Fruit fly (Drosophila melanogaster) whole organism, adult: Measurements from ENCODE around the gene CG12093.

Experiments used
- CG11617 ChIP-seq: fragments of 200-800 bp; sonication (Bioruptor generic); optimal IDR thresholded peaks from 2 replicates; lab custom pipeline; 2017; ENCODE audit warnings: mild to moderate bottlenecking, missing biosample characterization, missing genetic modification reagents, missing genetic modification characterization
- CG12768 ChIP-seq: fragments of 200-800 bp; sonication (Bioruptor generic); optimal IDR thresholded peaks from 2 replicates; lab custom pipeline; 2017; ENCODE audit warnings: missing biosample characterization, missing genetic modification characterization, mild to moderate bottlenecking, moderate library complexity, missing genetic modification reagents
- CG14711 ChIP-seq: fragments of 200-800 bp; sonication (Bioruptor generic); optimal IDR thresholded peaks from 2 replicates; lab custom pipeline; 2018; ENCODE audit warnings: missing biosample characterization, mild to moderate bottlenecking, missing genetic modification characterization, moderate library complexity
- CG1620 ChIP-seq: fragments of 200-800 bp; sonication (Bioruptor generic); optimal IDR thresholded peaks from 2 replicates; lab custom pipeline; 2016; ENCODE audit warnings: missing biosample characterization, missing genetic modification characterization
- CG33017 ChIP-seq: fragments of 200-800 bp; sonication (Bioruptor generic); optimal IDR thresholded peaks from 2 replicates; lab custom pipeline; 2018; ENCODE audit warnings: missing biosample characterization, mild to moderate bottlenecking, missing genetic modification characterization, moderate library complexity
- CG5204 ChIP-seq: fragments of 200-800 bp; sonication (Bioruptor generic); optimal IDR thresholded peaks from 2 replicates; lab custom pipeline; 2016; ENCODE audit warnings: missing biosample characterization, missing genetic modification characterization
- CG7045 ChIP-seq: fragments of 200-800 bp; sonication (Bioruptor generic); optimal IDR thresholded peaks from 2 replicates; lab custom pipeline; 2017; ENCODE audit warnings: missing biosample characterization, mild to moderate bottlenecking, missing genetic modification characterization
- CG7101 ChIP-seq: fragments of 200-800 bp; sonication (Bioruptor generic); optimal IDR thresholded peaks from 2 replicates; lab custom pipeline; 2018; ENCODE audit warnings: missing biosample characterization, mild to moderate bottlenecking, missing genetic modification characterization, moderate library complexity
- Clk ChIP-seq: fragments of 200-800 bp; sonication (Bioruptor generic); optimal IDR thresholded peaks from 2 replicates; lab custom pipeline; 2017; ENCODE audit warnings: missing biosample characterization, missing genetic modification characterization
- Crg-1 ChIP-seq: fragments of 200-800 bp; sonication (Bioruptor generic); optimal IDR thresholded peaks from 2 replicates; lab custom pipeline; 2016; ENCODE audit warnings: missing biosample characterization, missing genetic modification characterization
- Hr96 ChIP-seq: fragments of 200-800 bp; sonication (Bioruptor generic); optimal IDR thresholded peaks from 2 replicates; lab custom pipeline; 2016; ENCODE audit warnings: missing biosample characterization, missing genetic modification characterization
- Mnt ChIP-seq: fragments of 200-800 bp; sonication (Bioruptor generic); optimal IDR thresholded peaks from 2 replicates; lab custom pipeline; 2016; ENCODE audit warnings: missing biosample characterization, mild to moderate bottlenecking, missing genetic modification characterization
- bab1 ChIP-seq: fragments of 200-800 bp; sonication (Bioruptor generic); optimal IDR thresholded peaks from 3 replicates; lab custom pipeline; 2019; ENCODE audit warnings: missing biosample characterization, mild to moderate bottlenecking, missing genetic modification characterization, moderate library complexity
- cic ChIP-seq: fragments of 200-800 bp; sonication (Bioruptor generic); optimal IDR thresholded peaks from 2 replicates; lab custom pipeline; 2017; ENCODE audit warnings: missing biosample characterization, mild to moderate bottlenecking, missing genetic modification characterization, moderate library complexity
- cnc ChIP-seq, 2 experiments: fragments of >200 bp; optimal IDR thresholded peaks; 2 replicates each; lab custom pipeline; 2017
- kay ChIP-seq: fragments of 200-800 bp; sonication (Bioruptor generic); peaks from one replicate; lab custom pipeline; 2016; ENCODE audit warnings: missing biosample characterization, missing genetic modification characterization, borderline replicate concordance
- ovo ChIP-seq: fragments of 200-800 bp; sonication (Bioruptor generic); optimal IDR thresholded peaks from 2 replicates; lab custom pipeline; 2016; ENCODE audit warnings: missing biosample characterization, missing genetic modification characterization
- pad ChIP-seq: fragments of 200-800 bp; sonication (Bioruptor generic); optimal IDR thresholded peaks from 3 replicates; lab custom pipeline; 2017; ENCODE audit warnings: missing biosample characterization, missing genetic modification characterization, mild to moderate bottlenecking, moderate library complexity, missing genetic modification reagents
- tj ChIP-seq: fragments of 200-800 bp; sonication (Bioruptor generic); optimal IDR thresholded peaks from 3 replicates; lab custom pipeline; 2017; ENCODE audit warnings: missing biosample characterization, mild to moderate bottlenecking, missing genetic modification characterization, moderate library complexity
- toe ChIP-seq: fragments of 200-800 bp; sonication (Bioruptor generic); optimal IDR thresholded peaks from 2 replicates; lab custom pipeline; 2016; ENCODE audit warnings: missing biosample characterization, missing genetic modification characterization

CG12093 gene

DNA sequence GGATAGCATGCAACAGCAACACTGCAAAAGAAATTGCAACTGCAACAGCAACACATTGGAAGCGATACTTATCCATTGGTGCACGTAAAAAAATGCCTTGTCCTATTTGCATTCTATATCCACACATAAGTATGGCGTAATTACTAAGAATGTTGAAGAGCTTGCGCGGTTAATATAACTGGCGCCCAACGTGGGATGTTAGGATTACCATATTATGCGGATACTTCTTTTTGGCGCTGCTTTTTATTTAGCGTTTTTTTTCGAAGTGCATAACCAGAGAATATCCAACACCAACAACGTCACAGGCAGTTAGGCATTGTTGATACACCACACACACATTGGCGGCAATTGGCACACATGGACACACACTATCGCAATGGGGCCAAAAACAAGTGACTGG lies 28.3 kb upstream of the CG12093 start:
- TF ChIP-seq CG11617 (GFP tag; lab: Kevin White, UChicago) (no peak), CG7101 (tag; lab: Kevin White, UChicago) (no peak), CG1620 (GFP tag; lab: Kevin White, UChicago) (no peak), toe (GFP tag; lab: Kevin White, UChicago) (no peak), Crg-1 (GFP tag; lab: Kevin White, UChicago) (no peak), cic (no peak), ovo (GFP tag; lab: Kevin White, UChicago) (no peak), Mnt (no peak), CG33017 (no peak), cnc (optimal IDR thresholded peaks at IDR 0.05; lab: Kevin White, UChicago) (no peak), tj (no peak), pad (GFP tag; lab: Kevin White, UChicago) (no peak)

DNA sequence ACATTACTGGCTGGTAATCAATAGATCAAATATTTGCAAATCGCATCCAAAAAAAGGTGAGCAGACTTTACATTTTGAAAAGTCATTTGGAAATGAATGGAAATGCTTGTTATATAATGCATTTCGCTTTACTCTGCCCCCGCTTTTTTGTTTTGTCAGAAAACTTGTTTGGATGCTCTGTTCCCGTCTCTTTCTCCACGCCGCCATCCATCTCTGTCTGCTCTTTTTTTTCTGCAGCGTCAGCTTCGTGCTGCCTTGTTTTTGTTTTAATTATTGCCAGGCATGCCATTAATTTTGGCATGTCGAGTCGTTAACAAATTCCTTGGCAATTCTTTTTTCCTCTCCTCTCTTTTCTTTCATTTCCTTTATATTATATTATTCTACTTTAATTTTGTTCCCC lies 27.6 kb upstream of the CG12093 start:
- TF ChIP-seq Clk (no peak), tj (peak; percentile 55)

DNA sequence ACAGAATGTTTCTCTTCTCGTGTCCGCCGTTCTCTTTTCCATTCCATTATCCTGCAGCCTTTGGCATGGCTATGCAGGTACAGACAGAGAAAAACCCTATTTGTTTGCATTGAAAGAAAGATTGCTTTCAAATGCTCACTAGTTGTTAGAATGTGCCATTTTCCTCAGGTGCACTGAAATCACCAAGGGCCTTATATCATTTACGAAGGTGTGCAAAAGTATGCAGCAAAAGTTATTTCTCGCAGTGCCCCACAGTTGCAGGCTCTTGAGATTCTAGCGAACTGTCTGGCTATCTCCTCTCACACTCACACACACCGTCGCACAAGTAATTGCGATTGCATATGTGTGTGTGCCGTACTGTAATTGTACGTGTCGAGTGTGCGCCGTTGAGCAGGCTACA lies 26.5 kb upstream of the CG12093 start:
- TF ChIP-seq CG5204 (GFP tag; lab: Kevin White, UChicago): peak; percentile 63
- TF ChIP-seq tj: no peak
- peak; percentile 60 for TF ChIP-seq CG7045
- peak; percentile 33 for TF ChIP-seq CG12768 (GFP tag; lab: Kevin White, UChicago)
- TF ChIP-seq CG33017: peak; percentile 56
- TF ChIP-seq Hr96 (GFP tag; lab: Kevin White, UChicago): peak; percentile 35
- peak; percentile 40 for TF ChIP-seq toe (GFP tag; lab: Kevin White, UChicago)
- TF ChIP-seq Mnt: no peak
- TF ChIP-seq CG14711 (tag; lab: Kevin White, UChicago): peak; percentile 27
- TF ChIP-seq CG7101 (tag; lab: Kevin White, UChicago): peak; percentile 20
- TF ChIP-seq Clk: peak; percentile 36
- no peak for TF ChIP-seq pad (GFP tag; lab: Kevin White, UChicago)

DNA sequence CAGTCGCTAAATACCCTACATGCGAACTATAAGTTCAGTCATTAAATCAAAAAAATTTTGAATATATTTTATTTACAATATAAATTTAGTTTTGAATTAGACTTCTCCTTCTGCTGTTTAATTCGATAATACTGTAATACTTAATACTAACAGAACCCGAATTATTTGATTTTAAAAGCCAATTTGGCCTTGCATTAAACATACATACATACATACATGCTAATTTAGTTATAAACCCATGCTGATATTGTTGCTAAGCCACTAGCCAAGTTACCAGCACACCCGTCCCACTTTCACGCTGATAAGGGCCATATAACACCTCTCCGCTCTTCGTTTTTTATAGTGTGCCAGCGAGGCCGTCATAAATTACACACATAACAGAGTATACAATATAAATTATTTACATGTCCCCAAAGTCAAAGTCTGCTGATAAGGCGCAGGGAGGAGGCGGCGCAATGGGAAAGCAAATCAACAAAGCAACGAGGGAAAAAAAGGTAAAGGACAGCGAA lies 25.4 kb upstream of the CG12093 start:
- TF ChIP-seq cic: peak; percentile 94
- TF ChIP-seq CG5204 (GFP tag; lab: Kevin White, UChicago): peak; percentile 76
- peak; percentile 79 for TF ChIP-seq Mnt
- peak; percentile 72 for TF ChIP-seq Crg-1 (GFP tag; lab: Kevin White, UChicago)
- TF ChIP-seq CG14711 (tag; lab: Kevin White, UChicago): peak; percentile 53
- peak; percentile 90 for TF ChIP-seq CG7045
- TF ChIP-seq CG11617 (GFP tag; lab: Kevin White, UChicago): peak; percentile 55
- peak; percentile 33 for TF ChIP-seq CG1620 (GFP tag; lab: Kevin White, UChicago)
- TF ChIP-seq pad (GFP tag; lab: Kevin White, UChicago): peak; percentile 68
- TF ChIP-seq cnc (optimal IDR thresholded peaks at IDR 0.05; lab: Kevin White, UChicago): no peak
- TF ChIP-seq CG12768 (GFP tag; lab: Kevin White, UChicago): peak; percentile 96
- TF ChIP-seq toe (GFP tag; lab: Kevin White, UChicago): peak; percentile 78
- TF ChIP-seq Clk: peak; percentile 83
- peak; percentile 58 for TF ChIP-seq tj
- peak; percentile 86 for TF ChIP-seq CG33017
- peak; percentile 2 for TF ChIP-seq bab1
- peak; percentile 58 for TF ChIP-seq ovo (GFP tag; lab: Kevin White, UChicago)
- TF ChIP-seq Hr96 (GFP tag; lab: Kevin White, UChicago): peak; percentile 86
- peak; percentile 75 for TF ChIP-seq CG7101 (tag; lab: Kevin White, UChicago)
- TF ChIP-seq kay (GFP tag; lab: Kevin White, UChicago): peak; percentile 99

DNA sequence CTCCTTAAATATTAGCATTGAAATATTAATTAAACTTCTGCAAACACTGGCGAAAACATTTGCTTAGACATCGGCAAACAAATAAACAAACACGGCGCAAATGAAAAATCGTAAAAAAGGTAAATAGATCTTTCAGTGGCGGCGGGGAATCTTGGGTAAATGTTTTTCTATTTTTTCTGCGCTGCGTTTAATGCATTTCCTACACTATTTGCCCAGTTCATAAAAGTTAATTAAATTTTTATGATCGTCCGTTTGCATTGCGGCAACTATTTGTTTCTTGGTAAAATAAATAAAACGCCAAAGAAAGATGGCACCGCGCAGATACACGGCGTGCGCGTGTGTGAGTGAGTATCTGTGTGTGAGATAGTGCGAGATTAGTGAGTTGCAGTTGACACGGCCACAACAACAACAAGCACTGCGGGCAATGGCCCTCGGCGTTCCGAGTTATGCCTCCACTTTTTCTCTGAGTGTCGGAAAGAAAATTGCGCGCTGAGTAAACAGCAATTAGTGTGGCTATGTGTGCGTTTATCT lies 24.7 kb upstream of the CG12093 start:
- TF ChIP-seq ovo (GFP tag; lab: Kevin White, UChicago) (no peak), Hr96 (GFP tag; lab: Kevin White, UChicago) (peak; percentile 29), pad (GFP tag; lab: Kevin White, UChicago) (peak; percentile 19), CG1620 (GFP tag; lab: Kevin White, UChicago) (peak; percentile 2), CG12768 (GFP tag; lab: Kevin White, UChicago) (peak; percentile 71), Mnt (peak; percentile 34), kay (GFP tag; lab: Kevin White, UChicago) (peak; percentile 91), Clk (peak; percentile 33), CG14711 (tag; lab: Kevin White, UChicago) (no peak), CG7101 (tag; lab: Kevin White, UChicago) (peak; percentile 80), tj (no peak), CG11617 (GFP tag; lab: Kevin White, UChicago) (peak; percentile 75), cic (peak; percentile 85), CG5204 (GFP tag; lab: Kevin White, UChicago) (peak; percentile 74), Crg-1 (GFP tag; lab: Kevin White, UChicago) (peak; percentile 47), toe (GFP tag; lab: Kevin White, UChicago) (peak; percentile 56), bab1 (peak; percentile 7), CG33017 (peak; percentile 86), CG7045 (peak; percentile 59), cnc (optimal IDR thresholded peaks at IDR 0.05; lab: Kevin White, UChicago) (no peak)

DNA sequence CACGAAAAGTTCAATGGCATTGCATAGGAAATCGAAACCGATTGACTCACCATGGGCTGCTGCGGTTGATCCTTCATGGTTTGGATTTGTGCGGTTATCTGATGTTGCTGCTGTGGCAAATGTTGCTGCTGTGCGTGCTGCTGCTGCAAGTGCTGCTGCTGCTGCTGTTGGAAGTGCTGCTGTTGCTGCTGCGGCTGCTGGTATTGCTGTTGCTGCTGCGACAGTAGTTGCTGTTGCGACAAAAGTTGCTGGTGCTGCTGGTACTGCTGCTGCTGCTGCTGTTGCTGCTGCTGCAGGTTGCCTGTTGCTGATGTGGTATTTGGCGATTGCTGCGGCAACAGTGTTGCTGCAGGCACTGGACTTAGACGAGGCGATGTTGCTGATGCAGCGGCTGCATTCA lies 22.4 kb upstream of the CG12093 start:
- TF ChIP-seq CG5204 (GFP tag; lab: Kevin White, UChicago) (no peak), tj (no peak), CG12768 (GFP tag; lab: Kevin White, UChicago) (no peak), Mnt (no peak), bab1 (no peak), Crg-1 (GFP tag; lab: Kevin White, UChicago) (no peak), cnc (optimal IDR thresholded peaks at IDR 0.05; lab: Kevin White, UChicago) (no peak), Clk (no peak), kay (GFP tag; lab: Kevin White, UChicago) (no peak), CG1620 (GFP tag; lab: Kevin White, UChicago) (no peak), pad (GFP tag; lab: Kevin White, UChicago) (no peak), CG14711 (tag; lab: Kevin White, UChicago) (no peak), ovo (GFP tag; lab: Kevin White, UChicago) (no peak)
